Fruit fly (Drosophila melanogaster) whole organism, pupa: ENCODE results near the gene dao.

ENCODE experiments used
- CG10348 ChIP-seq: fragments of 200-800 bp; sonication (Bioruptor generic); IDR thresholded peaks from 2 replicates; pipeline ENCODE4 v1.3.6; 2022; ENCODE audit warnings: missing biosample characterization, missing genetic modification characterization
- CG12605 ChIP-seq: fragments of 200-800 bp; sonication (Bioruptor generic); IDR thresholded peaks from 2 replicates; pipeline ENCODE4 v1.3.6; 2022; ENCODE audit warnings: missing biosample characterization, missing genetic modification characterization
- CG13204 ChIP-seq: fragments of 200-800 bp; sonication (Bioruptor generic); optimal IDR thresholded peaks from 2 replicates; lab custom pipeline; 2018; ENCODE audit warnings: missing biosample characterization, mild to moderate bottlenecking, missing genetic modification characterization, moderate library complexity
- CG14655 ChIP-seq: fragments of 200-800 bp; sonication (Bioruptor generic); optimal IDR thresholded peaks from 3 replicates; lab custom pipeline; 2017; ENCODE audit warnings: mild to moderate bottlenecking, missing biosample characterization, missing genetic modification reagents, missing genetic modification characterization
- CG15710 ChIP-seq: fragments of 200-800 bp; sonication (Bioruptor generic); optimal IDR thresholded peaks from 2 replicates; lab custom pipeline; 2018; ENCODE audit warnings: missing biosample characterization, mild to moderate bottlenecking, missing genetic modification characterization, moderate library complexity
- CG17806 ChIP-seq: fragments of 200-800 bp; sonication (Bioruptor generic); optimal IDR thresholded peaks from 2 replicates; lab custom pipeline; 2018; ENCODE audit warnings: missing biosample characterization, mild to moderate bottlenecking, missing genetic modification characterization, moderate library complexity
- CG32121 ChIP-seq: fragments of 200-800 bp; sonication (Bioruptor generic); IDR thresholded peaks from 2 replicates; pipeline ENCODE4 v1.3.6; 2022; ENCODE audit warnings: missing biosample characterization, missing genetic modification characterization
- CG34367 ChIP-seq: fragments of 200-800 bp; sonication (Bioruptor generic); optimal IDR thresholded peaks from 2 replicates; lab custom pipeline; 2018; ENCODE audit warnings: missing biosample characterization, mild to moderate bottlenecking, missing genetic modification characterization
- CG4496 ChIP-seq: fragments of 200-800 bp; sonication (Bioruptor generic); IDR thresholded peaks from 3 replicates; pipeline ENCODE4 v1.3.6; 2022; ENCODE audit warnings: missing biosample characterization, missing genetic modification characterization
- CG8159 ChIP-seq: fragments of 200-800 bp; sonication (Bioruptor generic); optimal IDR thresholded peaks from 3 replicates; lab custom pipeline; 2018; ENCODE audit warnings: missing biosample characterization, mild to moderate bottlenecking, missing genetic modification characterization, moderate library complexity
- CG8301 ChIP-seq: fragments of 200-800 bp; sonication (Bioruptor generic); optimal IDR thresholded peaks from 2 replicates; lab custom pipeline; 2018; ENCODE audit warnings: missing biosample characterization, mild to moderate bottlenecking, missing genetic modification characterization
- CG9948 ChIP-seq: fragments of 200-800 bp; sonication (Bioruptor generic); optimal IDR thresholded peaks from 2 replicates; lab custom pipeline; 2018; ENCODE audit warnings: missing biosample characterization, mild to moderate bottlenecking, missing genetic modification characterization, moderate library complexity
- D1 ChIP-seq: fragments of 200-800 bp; sonication (Bioruptor generic); optimal IDR thresholded peaks from 2 replicates; lab custom pipeline; 2018; ENCODE audit warnings: missing biosample characterization, mild to moderate bottlenecking, missing genetic modification characterization, moderate library complexity
- EcR ChIP-seq: fragments of 200-800 bp; sonication (Bioruptor generic); optimal IDR thresholded peaks from 3 replicates; lab custom pipeline; 2019; ENCODE audit warnings: missing biosample characterization, missing genetic modification characterization, mild to moderate bottlenecking, moderate library complexity, missing genetic modification reagents
- Ets98B ChIP-seq: fragments of 200-800 bp; sonication (Bioruptor generic); IDR thresholded peaks from 2 replicates; pipeline ENCODE4 v1.3.6; 2022; ENCODE audit warnings: missing biosample characterization, missing genetic modification characterization
- Pif1A ChIP-seq: fragments of 200-800 bp; sonication (Bioruptor generic); optimal IDR thresholded peaks from 3 replicates; lab custom pipeline; 2016; ENCODE audit warnings: missing biosample characterization, missing genetic modification characterization
- Pif1B ChIP-seq: fragments of 200-800 bp; sonication (Bioruptor generic); optimal IDR thresholded peaks from 3 replicates; lab custom pipeline; 2016; ENCODE audit warnings: missing biosample characterization, missing genetic modification characterization
- Snoo ChIP-seq: fragments of 200-800 bp; sonication (Bioruptor generic); optimal IDR thresholded peaks from 3 replicates; lab custom pipeline; 2017; ENCODE audit warnings: missing biosample characterization, mild to moderate bottlenecking, missing genetic modification characterization, inconsistent platforms
- fd96Ca ChIP-seq: fragments of 200-800 bp; sonication (Bioruptor generic); IDR thresholded peaks from 3 replicates; pipeline ENCODE4 v1.3.6; 2022; ENCODE audit warnings: missing biosample characterization, missing genetic modification characterization
- gl ChIP-seq: fragments of 200-800 bp; sonication (Bioruptor generic); optimal IDR thresholded peaks from 2 replicates; lab custom pipeline; 2018; ENCODE audit warnings: missing biosample characterization, mild to moderate bottlenecking, missing genetic modification characterization
- rn ChIP-seq: fragments of 200-800 bp; sonication (Bioruptor generic); IDR thresholded peaks from 2 replicates; pipeline ENCODE4 v1.3.6; 2022; ENCODE audit warnings: missing biosample characterization, missing genetic modification characterization

dao gene

DNA sequence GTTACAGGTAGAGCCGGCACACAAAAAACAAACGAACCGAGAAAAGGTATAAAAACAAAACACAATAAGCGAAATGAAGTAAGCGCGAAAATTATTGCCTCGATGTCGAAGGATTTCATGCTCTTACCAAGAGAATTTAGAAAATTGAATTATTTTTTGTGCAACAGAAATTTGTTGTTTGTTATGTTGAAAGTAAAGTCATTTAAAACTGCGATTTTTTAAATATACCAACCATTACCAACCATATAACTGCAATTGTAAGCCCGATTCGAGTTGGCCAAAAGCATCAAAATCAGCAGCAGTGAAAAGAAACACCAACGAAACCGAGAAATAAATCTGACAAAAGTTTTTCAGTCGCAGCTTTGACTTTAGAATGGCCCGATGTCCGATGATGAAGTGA is 32.3 kb downstream of the dao start:
- TF ChIP-seq rn (no peak), Ets98B (GFP tag; lab: Robert Waterston, UW) (no peak), gl (tag; lab: Kevin White, UChicago) (no peak), CG14655 (no peak), CG9948 (tag; lab: Kevin White, UChicago) (no peak), Snoo (peak; percentile 39), Pif1B (no peak), CG8159 (tag; lab: Kevin White, UChicago) (no peak)

DNA sequence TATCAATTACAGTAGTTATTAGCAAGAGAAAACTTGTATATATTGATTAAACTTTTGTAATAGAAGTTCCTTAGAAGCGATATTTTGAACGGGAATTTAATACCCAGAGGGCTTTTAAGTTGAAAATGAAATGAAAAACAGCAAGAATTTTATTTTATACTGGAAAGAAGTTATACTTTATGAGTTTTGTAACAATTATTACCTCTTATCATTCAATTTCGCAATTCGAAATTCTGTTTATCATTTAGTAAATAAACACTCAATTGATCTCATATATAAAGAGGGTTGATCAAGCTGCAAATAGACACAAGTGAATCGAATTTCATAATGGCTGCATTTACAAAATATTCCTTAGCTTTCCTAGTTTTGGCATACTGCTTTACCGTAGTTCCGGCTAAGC is 36.0 kb downstream of the dao start, which contains the start of gene CG15263:
Gene CG15263 (plus strand): TSS at position 301 of the 400 bp plus-strand sequence.
- TF ChIP-seq CG17806 (tag; lab: Kevin White, UChicago) (no peak), CG8301 (tag; lab: Kevin White, UChicago) (no peak), gl (tag; lab: Kevin White, UChicago) (no peak), CG15710 (tag; lab: Kevin White, UChicago) (no peak), CG9948 (tag; lab: Kevin White, UChicago) (no peak), CG8159 (tag; lab: Kevin White, UChicago) (no peak), rn (no peak), CG13204 (GFP tag; lab: Kevin White, UChicago) (no peak), EcR (GFP tag; lab: Kevin White, UChicago) (no peak), fd96Ca (GFP tag; lab: Robert Waterston, UW) (no peak), CG12605 (no peak), CG34367 (tag; lab: Kevin White, UChicago) (no peak), Pif1B (no peak)

DNA sequence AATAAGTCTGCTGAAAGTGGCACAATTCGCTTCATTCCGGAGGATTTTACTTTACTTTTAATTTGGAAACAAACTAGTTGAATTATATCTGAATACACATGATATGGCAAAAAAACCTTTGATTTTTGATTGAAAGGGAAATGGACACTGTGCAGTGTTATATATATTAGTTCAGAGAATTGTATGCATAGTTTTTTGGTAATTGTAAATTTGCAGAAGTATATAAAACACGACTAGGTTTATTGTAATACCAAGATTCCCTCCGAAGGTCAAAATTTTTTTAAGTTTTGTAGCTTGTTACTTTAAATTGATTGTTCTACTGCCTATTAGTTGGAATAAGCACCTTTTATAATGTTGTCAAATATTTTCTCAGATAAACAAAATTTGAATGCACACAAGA is 43.5 kb downstream of the dao start, which contains the start of gene CG15260:
Gene CG15260 (minus strand): TSS at position 101 of the 400 bp plus-strand sequence.
- TF ChIP-seq gl (tag; lab: Kevin White, UChicago), result no peak
- no peak for TF ChIP-seq CG4496 (GFP tag; lab: Robert Waterston, UW)
- TF ChIP-seq fd96Ca (GFP tag; lab: Robert Waterston, UW), result no peak
- TF ChIP-seq CG17806 (tag; lab: Kevin White, UChicago), result no peak
- no peak for TF ChIP-seq D1
- TF ChIP-seq CG9948 (tag; lab: Kevin White, UChicago), result no peak
- TF ChIP-seq CG8159 (tag; lab: Kevin White, UChicago), result no peak
- no peak for TF ChIP-seq CG10348
- no peak for TF ChIP-seq CG13204 (GFP tag; lab: Kevin White, UChicago)
- TF ChIP-seq CG12605, result no peak
- TF ChIP-seq CG32121 (GFP tag; lab: Robert Waterston, UW), result no peak
- TF ChIP-seq CG8301 (tag; lab: Kevin White, UChicago), result no peak
- TF ChIP-seq Snoo, result no peak

DNA sequence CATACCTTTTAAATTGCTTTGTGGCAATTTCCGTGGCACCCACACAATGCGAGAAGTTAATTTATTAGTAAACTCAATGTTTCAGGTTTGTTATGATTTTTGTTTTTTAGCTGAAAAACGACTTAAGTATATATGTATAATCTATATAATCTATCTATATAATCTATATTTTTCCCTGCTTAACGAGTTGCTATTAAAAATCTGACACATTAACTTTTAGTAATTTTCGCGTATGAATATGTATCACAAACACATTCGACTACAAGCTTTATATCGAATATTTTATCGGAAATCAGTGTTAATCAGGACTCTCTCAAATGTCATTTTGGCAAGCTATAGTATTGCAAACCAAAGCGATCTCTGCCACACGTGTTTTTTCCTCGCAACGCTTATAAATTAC is 48.8 kb downstream of the dao start, which contains the start of gene CG15262:
Gene CG15262 (plus strand): TSS at position 301 of the 400 bp plus-strand sequence.
- TF ChIP-seq CG13204 (GFP tag; lab: Kevin White, UChicago) (no peak), CG17806 (tag; lab: Kevin White, UChicago) (no peak), rn (no peak), CG9948 (tag; lab: Kevin White, UChicago) (no peak), CG34367 (tag; lab: Kevin White, UChicago) (no peak), CG32121 (GFP tag; lab: Robert Waterston, UW) (no peak), Pif1A (GFP tag; lab: Kevin White, UChicago) (no peak), EcR (GFP tag; lab: Kevin White, UChicago) (no peak), CG8301 (tag; lab: Kevin White, UChicago) (no peak), CG12605 (no peak), CG10348 (no peak), Snoo (no peak), CG15710 (tag; lab: Kevin White, UChicago) (no peak)

DNA sequence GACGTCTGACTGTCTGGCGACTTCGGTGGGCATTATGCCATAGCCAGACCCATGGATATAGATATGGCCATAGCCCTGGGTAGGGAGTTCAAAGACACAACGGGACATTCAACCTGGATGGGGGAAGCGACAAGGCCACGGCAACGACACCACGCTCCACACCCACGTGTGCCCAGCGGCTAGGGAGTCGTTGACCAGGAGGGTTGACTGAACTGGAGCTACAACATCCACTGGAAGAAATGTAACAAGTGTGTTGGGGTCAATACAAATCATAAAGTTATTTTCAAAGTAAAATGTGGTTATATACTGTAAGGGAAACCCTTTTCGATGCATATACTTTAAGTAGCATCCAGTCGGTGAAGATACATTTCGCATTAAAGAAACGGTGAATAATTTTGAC is 53.2 kb downstream of the dao start:
- TF ChIP-seq Ets98B (GFP tag; lab: Robert Waterston, UW), result no peak
- no peak for TF ChIP-seq Pif1A (GFP tag; lab: Kevin White, UChicago)
- peak; percentile 83 for TF ChIP-seq EcR (GFP tag; lab: Kevin White, UChicago)
- no peak for TF ChIP-seq CG8159 (tag; lab: Kevin White, UChicago)
